Worm (Caenorhabditis elegans) whole organism, L3 larva: ENCODE data around the gene C30G12.4.

ENCODE experiments used
- R02D3.7 ChIP-seq: fragments of 150-350 bp; optimal IDR thresholded peaks from 2 replicates; lab custom pipeline; 2014; ENCODE audit warnings: missing biosample characterization, missing genetic modification characterization
- ZK546.5 ChIP-seq: sonication (generic microtip); optimal IDR thresholded peaks from 2 replicates; lab custom pipeline; 2017; ENCODE audit warnings: missing biosample characterization, missing genetic modification characterization
- aly-2 ChIP-seq: fragments of 150-350 bp; optimal IDR thresholded peaks from 2 replicates; lab custom pipeline; 2014; ENCODE audit warnings: missing biosample characterization, missing genetic modification characterization
- ama-1 ChIP-seq: fragments of 150-350 bp; optimal IDR thresholded peaks from 2 replicates; lab custom pipeline; 2018
- ceh-16 ChIP-seq: sonication (generic microtip); optimal IDR thresholded peaks from 2 replicates; lab custom pipeline; 2017; ENCODE audit warnings: missing biosample characterization, missing genetic modification characterization
- ceh-28 ChIP-seq: fragments of 150-350 bp; optimal IDR thresholded peaks from 2 replicates; lab custom pipeline; 2014; ENCODE audit warnings: missing biosample characterization, missing genetic modification reagents, missing genetic modification characterization
- ceh-9 ChIP-seq: sonication (generic microtip); optimal IDR thresholded peaks from 2 replicates; lab custom pipeline; 2018; ENCODE audit warnings: missing biosample characterization, missing genetic modification characterization
- daf-12 ChIP-seq: fragments of 150-350 bp; optimal IDR thresholded peaks from 2 replicates; lab custom pipeline; 2014; ENCODE audit warnings: missing biosample characterization, missing genetic modification reagents, missing genetic modification characterization
- egl-27 ChIP-seq: sonication (generic microtip); optimal IDR thresholded peaks from 4 replicates; lab custom pipeline; 2017; ENCODE audit warnings: missing biosample characterization, missing genetic modification reagents, missing genetic modification characterization
- egl-5 ChIP-seq: fragments of 150-350 bp; optimal IDR thresholded peaks from 2 replicates; lab custom pipeline; 2017; ENCODE audit warnings: missing biosample characterization, missing genetic modification reagents, missing genetic modification characterization, inconsistent platforms
- elt-2 ChIP-seq: sonication (generic microtip); optimal IDR thresholded peaks from 2 replicates; lab custom pipeline; 2016; ENCODE audit warnings: missing genetic modification reagents, mild to moderate bottlenecking, missing genetic modification characterization, missing compliant biosample characterization
- elt-3 ChIP-seq, 3 experiments: fragments of 150-350 bp in 1 of 3; sonication (generic microtip) in 2 of 3; optimal IDR thresholded peaks; 2 replicates in 2 of 3; 4 replicates in 1 of 3; lab custom pipeline; 2014 to 2017; ENCODE audit warnings: missing biosample characterization in 3 of 3, missing genetic modification characterization in 3 of 3
- eor-1 ChIP-seq, 2 experiments: fragments of 150-350 bp; optimal IDR thresholded peaks; 2 replicates each; lab custom pipeline; 2014 to 2018; ENCODE audit warnings: missing biosample characterization in 2 of 2, missing genetic modification characterization in 2 of 2
- fkh-10 ChIP-seq: sonication (generic microtip); optimal IDR thresholded peaks from 2 replicates; lab custom pipeline; 2017; ENCODE audit warnings: missing biosample characterization, missing genetic modification reagents, missing genetic modification characterization
- fkh-2 ChIP-seq: fragments of 150-350 bp; optimal IDR thresholded peaks from 2 replicates; lab custom pipeline; 2014; ENCODE audit warnings: missing biosample characterization, missing genetic modification reagents, missing genetic modification characterization
- fos-1 ChIP-seq: fragments of 150-350 bp; optimal IDR thresholded peaks from 2 replicates; lab custom pipeline; 2014; ENCODE audit warnings: missing biosample characterization, missing genetic modification characterization
- jun-1 ChIP-seq: fragments of 150-350 bp; optimal IDR thresholded peaks from 2 replicates; lab custom pipeline; 2014; ENCODE audit warnings: missing biosample characterization, missing genetic modification reagents, missing genetic modification characterization
- lin-15B ChIP-seq: fragments of 150-350 bp; optimal IDR thresholded peaks from 2 replicates; lab custom pipeline; 2014; ENCODE audit warnings: missing biosample characterization, missing genetic modification characterization
- lin-39 ChIP-seq: fragments of 150-350 bp; optimal IDR thresholded peaks from 2 replicates; lab custom pipeline; 2018; ENCODE audit warnings: missing biosample characterization, missing genetic modification reagents, missing genetic modification characterization
- mdl-1 ChIP-seq: fragments of 150-350 bp; optimal IDR thresholded peaks from 2 replicates; lab custom pipeline; 2014; ENCODE audit warnings: missing biosample characterization, missing genetic modification characterization
- mml-1 ChIP-seq: fragments of 150-350 bp; sonication (generic microtip); optimal IDR thresholded peaks from 3 replicates; lab custom pipeline; 2014; ENCODE audit warnings: missing biosample characterization, missing genetic modification characterization
- nfya-1 ChIP-seq: sonication (generic microtip); optimal IDR thresholded peaks from 2 replicates; lab custom pipeline; 2017; ENCODE audit warnings: missing genetic modification characterization, mild to moderate bottlenecking, missing compliant biosample characterization, antibody characterized with exemption, moderate library complexity; ENCODE audit not compliant: insufficient read depth
- nhr-11 ChIP-seq: fragments of 150-350 bp; optimal IDR thresholded peaks from 2 replicates; lab custom pipeline; 2014; ENCODE audit warnings: missing biosample characterization, missing genetic modification characterization
- nhr-12 ChIP-seq: fragments of 150-350 bp; optimal IDR thresholded peaks from 2 replicates; lab custom pipeline; 2014; ENCODE audit warnings: missing biosample characterization, missing genetic modification characterization
- nhr-23 ChIP-seq: fragments of 150-350 bp; optimal IDR thresholded peaks from 2 replicates; lab custom pipeline; 2014; ENCODE audit warnings: missing biosample characterization, missing genetic modification reagents, missing genetic modification characterization
- nhr-25 ChIP-seq: sonication (generic microtip); optimal IDR thresholded peaks from 2 replicates; lab custom pipeline; 2017; ENCODE audit warnings: missing biosample characterization, missing genetic modification characterization
- nhr-28 ChIP-seq: fragments of 150-350 bp; optimal IDR thresholded peaks from 2 replicates; lab custom pipeline; 2014; ENCODE audit warnings: missing biosample characterization, missing genetic modification characterization
- nhr-43 ChIP-seq: sonication (generic microtip); optimal IDR thresholded peaks from 2 replicates; lab custom pipeline; 2016; ENCODE audit warnings: mild to moderate bottlenecking, missing genetic modification characterization, missing compliant biosample characterization; ENCODE audit not compliant: poor library complexity, severe bottlenecking
- nhr-67 ChIP-seq: fragments of 150-350 bp; optimal IDR thresholded peaks from 2 replicates; lab custom pipeline; 2014; ENCODE audit warnings: missing biosample characterization, missing genetic modification characterization
- nhr-77 ChIP-seq: fragments of 150-350 bp; optimal IDR thresholded peaks from 2 replicates; lab custom pipeline; 2014; ENCODE audit warnings: missing biosample characterization, missing genetic modification characterization
- pha-4 ChIP-seq: fragments of 150-350 bp; optimal IDR thresholded peaks from 2 replicates; lab custom pipeline; 2014; ENCODE audit warnings: missing biosample characterization, missing genetic modification reagents, missing genetic modification characterization
- pqm-1 ChIP-seq: fragments of 150-350 bp; optimal IDR thresholded peaks from 2 replicates; lab custom pipeline; 2017; ENCODE audit warnings: missing biosample characterization, missing genetic modification characterization, inconsistent platforms
- sea-2 ChIP-seq: fragments of 150-350 bp; sonication (generic microtip); optimal IDR thresholded peaks from 4 replicates; lab custom pipeline; 2014; ENCODE audit warnings: missing biosample characterization, missing genetic modification reagents, missing genetic modification characterization
- tbx-2 ChIP-seq: sonication (generic microtip); optimal IDR thresholded peaks from 2 replicates; lab custom pipeline; 2016; ENCODE audit warnings: mild to moderate bottlenecking, missing genetic modification characterization, missing compliant biosample characterization
- unc-39 ChIP-seq: sonication (generic microtip); optimal IDR thresholded peaks from 4 replicates; lab custom pipeline; 2017; ENCODE audit warnings: missing biosample characterization, missing genetic modification characterization
- zag-1 ChIP-seq: fragments of 150-350 bp; optimal IDR thresholded peaks from 2 replicates; lab custom pipeline; 2014; ENCODE audit warnings: missing biosample characterization, missing genetic modification characterization
- ztf-11 ChIP-seq: fragments of 150-350 bp; optimal IDR thresholded peaks from 2 replicates; lab custom pipeline; 2014; ENCODE audit warnings: missing biosample characterization, missing genetic modification characterization
- ztf-4 ChIP-seq: fragments of 150-350 bp; optimal IDR thresholded peaks from 2 replicates; lab custom pipeline; 2014; ENCODE audit warnings: missing biosample characterization, missing genetic modification characterization

The C30G12.4 gene

ce11 chrII:7255614-7256162 lies 6.3 kb upstream of the C30G12.4 start, which contains the start of gene F32A5.8 (continued):
- TF ChIP-seq nhr-77 (tag; lab: Kevin White, UChicago): no peak
- no peak for TF ChIP-seq nhr-67 (tag; lab: Kevin White, UChicago)
- TF ChIP-seq ZK546.5 (tag; lab: Kevin White, UChicago): no peak
- no peak for TF ChIP-seq ceh-28 (tag; lab: Kevin White, UChicago)
- TF ChIP-seq unc-39: no peak
- TF ChIP-seq ama-1 (lab: Kevin White, UChicago): no peak

- TF ChIP-seq lin-39 (tag; lab: Kevin White, UChicago): no peak
- no peak for TF ChIP-seq mml-1 (tag; lab: Kevin White, UChicago)
- TF ChIP-seq nhr-67 (tag; lab: Kevin White, UChicago): no peak
- TF ChIP-seq pqm-1 (tag; lab: Kevin White, UChicago): peak; percentile 59
- no peak for TF ChIP-seq egl-27 (tag; lab: Kevin White, UChicago)
- TF ChIP-seq nhr-25 (tag; lab: Kevin White, UChicago): no peak
- no peak for TF ChIP-seq egl-5
- peak; percentile 94 for TF ChIP-seq elt-2 (tag; lab: Kevin White, UChicago)
- TF ChIP-seq daf-12 (tag; lab: Kevin White, UChicago): no peak
- TF ChIP-seq nfya-1 (tag; lab: Kevin White, UChicago): no peak
- TF ChIP-seq jun-1: peak; percentile 76
- no peak for TF ChIP-seq ama-1 (lab: Kevin White, UChicago)
- no peak for TF ChIP-seq ZK546.5 (tag; lab: Kevin White, UChicago)
- TF ChIP-seq fos-1: no peak
- TF ChIP-seq nhr-43: no peak
- TF ChIP-seq eor-1 (tag; optimal IDR thresholded peaks at IDR 0.05; lab: Kevin White, UChicago): no peak
- TF ChIP-seq nhr-23 (tag; lab: Kevin White, UChicago): no peak
- no peak for TF ChIP-seq elt-3 (tag; optimal IDR thresholded peaks at IDR 0.05; lab: Kevin White, UChicago)
- no peak for TF ChIP-seq fkh-10 (GFP tag; lab: Kevin White, UChicago)
- TF ChIP-seq ceh-28 (tag; lab: Kevin White, UChicago): no peak
- TF ChIP-seq unc-39: no peak
- no peak for TF ChIP-seq sea-2 (GFP tag; lab: Kevin White, UChicago)
- TF ChIP-seq mdl-1 (tag; lab: Kevin White, UChicago): peak; percentile 38
- peak; percentile 84 for TF ChIP-seq pha-4 (tag; lab: Kevin White, UChicago)
- no peak for TF ChIP-seq R02D3.7 (tag; lab: Kevin White, UChicago)
- no peak for TF ChIP-seq fkh-2 (tag; lab: Kevin White, UChicago)
- TF ChIP-seq nhr-28: no peak
- no peak for TF ChIP-seq lin-15B (tag; lab: Kevin White, UChicago)
- no peak for TF ChIP-seq nhr-11
- no peak for TF ChIP-seq ceh-9 (tag; lab: Kevin White, UChicago)
- TF ChIP-seq ceh-16 (tag; lab: Kevin White, UChicago): no peak
- no peak for TF ChIP-seq aly-2 (tag; lab: Kevin White, UChicago)
- TF ChIP-seq ztf-11 (tag; lab: Kevin White, UChicago): no peak
- no peak for TF ChIP-seq nhr-77 (tag; lab: Kevin White, UChicago)
- TF ChIP-seq zag-1: no peak
- TF ChIP-seq nhr-12: no peak
These were observed 2.7 kb downstream of the C30G12.4 start for ce11 chrII:7264675-7265074.

DNA sequence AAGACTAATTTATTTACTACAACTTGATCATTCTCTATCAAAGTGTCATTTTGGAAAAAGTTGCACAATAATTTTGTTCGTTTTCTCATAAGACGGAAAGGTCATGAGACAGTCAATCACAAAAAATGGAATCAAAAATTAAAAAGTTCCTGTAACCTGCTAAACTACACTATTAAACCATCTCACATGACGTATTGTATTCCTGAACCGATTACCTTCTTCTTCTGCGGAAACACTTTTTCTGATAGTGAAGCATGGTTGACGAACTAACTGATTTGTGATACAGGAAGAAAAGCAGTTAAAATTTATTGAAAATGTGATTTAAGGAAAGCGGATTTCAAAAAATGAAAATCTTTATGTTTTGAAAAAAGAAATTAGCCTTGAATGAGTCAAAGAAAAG lies 7.8 kb downstream of the C30G12.4 start:
- no peak for TF ChIP-seq lin-15B (tag; lab: Kevin White, UChicago)
- TF ChIP-seq unc-39: no peak
- no peak for TF ChIP-seq ama-1 (lab: Kevin White, UChicago)
- TF ChIP-seq elt-2 (tag; lab: Kevin White, UChicago): peak; percentile 14

DNA sequence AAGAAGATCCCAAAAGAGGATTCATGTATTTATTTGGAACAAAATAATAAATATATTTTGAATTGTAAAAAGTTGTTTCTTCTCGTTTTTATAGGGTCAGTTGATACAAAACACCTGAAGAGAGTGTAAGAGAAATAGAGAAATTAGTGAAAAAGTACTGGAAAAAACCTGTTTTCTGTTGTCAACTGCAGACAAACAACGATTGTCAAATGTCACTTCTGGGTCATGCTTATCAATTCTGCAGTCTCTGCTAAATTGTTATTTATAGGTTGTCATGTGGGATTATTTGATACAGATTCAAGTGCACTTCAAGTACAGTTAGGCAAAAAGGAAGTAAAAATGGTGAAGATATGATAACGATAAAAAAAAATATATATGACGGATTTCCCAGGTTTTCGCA lies 10.6 kb downstream of the C30G12.4 start:
- TF ChIP-seq nhr-25 (tag; lab: Kevin White, UChicago) (peak; percentile 59), ztf-4 (tag; lab: Kevin White, UChicago) (no peak), tbx-2 (peak; percentile 13), nhr-43 (peak; percentile 55), nhr-23 (tag; lab: Kevin White, UChicago) (peak; percentile 85), ceh-28 (tag; lab: Kevin White, UChicago) (no peak)
